Fruit fly (Drosophila melanogaster) whole organism, embryonic: Measurements from ENCODE around the gene CG15446.

ENCODE experiments used
- CG1024 ChIP-seq: fragments of 200-800 bp; sonication (Bioruptor generic); IDR thresholded peaks from 2 replicates; pipeline ENCODE4 v1.3.6; 2022; ENCODE audit warnings: missing biosample characterization, missing genetic modification characterization
- CG15514 ChIP-seq: fragments of 200-800 bp; sonication (Bioruptor generic); optimal IDR thresholded peaks from 3 replicates; lab custom pipeline; 2017; ENCODE audit warnings: missing biosample characterization, missing genetic modification characterization, mild to moderate bottlenecking, moderate library complexity, missing genetic modification reagents
- CG3838 ChIP-seq: fragments of 200-800 bp; sonication (Bioruptor generic); optimal IDR thresholded peaks from 3 replicates; lab custom pipeline; 2016; ENCODE audit warnings: missing biosample characterization, missing genetic modification characterization
- CG6254 ChIP-seq: fragments of 200-800 bp; sonication (Bioruptor generic); optimal IDR thresholded peaks from 3 replicates; lab custom pipeline; 2017; ENCODE audit warnings: mild to moderate bottlenecking, missing biosample characterization, missing genetic modification reagents, missing genetic modification characterization
- CG6854 ChIP-seq: fragments of 200-800 bp; sonication (Bioruptor generic); optimal IDR thresholded peaks from 3 replicates; lab custom pipeline; 2017; ENCODE audit warnings: missing biosample characterization, mild to moderate bottlenecking, missing genetic modification characterization
- CG7786 ChIP-seq: fragments of 200-800 bp; sonication (Bioruptor generic); optimal IDR thresholded peaks from 2 replicates; lab custom pipeline; 2016; ENCODE audit warnings: missing biosample characterization, missing genetic modification characterization
- CG9932 ChIP-seq: fragments of 200-800 bp; sonication (Bioruptor generic); IDR thresholded peaks from 2 replicates; pipeline ENCODE4 v1.3.6; 2022; ENCODE audit warnings: missing biosample characterization, missing genetic modification characterization
- Deaf1 ChIP-seq: fragments of 200-800 bp; optimal IDR thresholded peaks from 3 replicates; lab custom pipeline; 2019; ENCODE audit warnings: missing biosample characterization, mild to moderate bottlenecking, missing genetic modification characterization, moderate library complexity
- E2f1 ChIP-seq: fragments of 200-800 bp; sonication (Bioruptor generic); IDR thresholded peaks from 2 replicates; pipeline ENCODE4 v1.3.6; 2022; ENCODE audit warnings: missing biosample characterization, missing genetic modification characterization
- Ets65A ChIP-seq: fragments of 200-800 bp; sonication (Bioruptor generic); peaks from one replicate; lab custom pipeline; 2016; ENCODE audit warnings: missing biosample characterization, missing genetic modification characterization
- Fer1 ChIP-seq: fragments of 200-800 bp; sonication (Bioruptor generic); optimal IDR thresholded peaks from 2 replicates; lab custom pipeline; 2017; ENCODE audit warnings: missing biosample characterization, mild to moderate bottlenecking, missing genetic modification characterization
- Hey ChIP-seq: fragments of 200-800 bp; sonication (Bioruptor generic); optimal IDR thresholded peaks from 3 replicates; lab custom pipeline; 2018; ENCODE audit warnings: missing biosample characterization, mild to moderate bottlenecking, missing genetic modification characterization
- Kr ChIP-seq: fragments of 200-800 bp; sonication (Bioruptor generic); optimal IDR thresholded peaks from 2 replicates; lab custom pipeline; 2017; ENCODE audit warnings: missing biosample characterization, mild to moderate bottlenecking, missing genetic modification characterization
- NfI ChIP-seq: fragments of 200-800 bp; sonication (Bioruptor generic); optimal IDR thresholded peaks from 3 replicates; lab custom pipeline; 2018; ENCODE audit warnings: missing biosample characterization, mild to moderate bottlenecking, missing genetic modification characterization, moderate library complexity
- Sry-δ ChIP-seq: fragments of 200-800 bp; sonication (Bioruptor generic); optimal IDR thresholded peaks from 2 replicates; lab custom pipeline; 2016; ENCODE audit warnings: missing biosample characterization, missing genetic modification characterization
- ash1 ChIP-seq: fragments of 200-800 bp; sonication (Bioruptor generic); optimal IDR thresholded peaks from 2 replicates; lab custom pipeline; 2018; ENCODE audit warnings: missing biosample characterization, mild to moderate bottlenecking, missing genetic modification characterization
- disco-r ChIP-seq: fragments of 200-800 bp; sonication (Bioruptor generic); optimal IDR thresholded peaks from 2 replicates; lab custom pipeline; 2016; ENCODE audit warnings: missing biosample characterization, missing genetic modification characterization
- en ChIP-seq: fragments of 200-800 bp; sonication (Bioruptor generic); optimal IDR thresholded peaks from 2 replicates; lab custom pipeline; 2016; ENCODE audit warnings: missing biosample characterization, missing genetic modification characterization
- kay ChIP-seq: fragments of 200-800 bp; sonication (Bioruptor generic); optimal IDR thresholded peaks from 2 replicates; lab custom pipeline; 2016; ENCODE audit warnings: missing biosample characterization, missing genetic modification characterization
- row ChIP-seq: fragments of 200-800 bp; sonication (Bioruptor generic); IDR thresholded peaks from 3 replicates; pipeline ENCODE4 v1.3.6; 2022; ENCODE audit warnings: missing biosample characterization, missing genetic modification characterization
- sens-2 ChIP-seq: fragments of 200-800 bp; sonication (Bioruptor generic); IDR thresholded peaks from 2 replicates; pipeline ENCODE4 v1.3.6; 2022; ENCODE audit warnings: missing biosample characterization, missing genetic modification characterization
- seq ChIP-seq: fragments of 200-800 bp; sonication (Bioruptor generic); IDR thresholded peaks from 2 replicates; pipeline ENCODE4 v1.3.6; 2022; ENCODE audit warnings: missing biosample characterization, missing genetic modification characterization
- shn ChIP-seq: fragments of 200-800 bp; sonication (Bioruptor generic); optimal IDR thresholded peaks from 3 replicates; lab custom pipeline; 2016; ENCODE audit warnings: missing biosample characterization, missing genetic modification characterization
- slbo ChIP-seq: fragments of 200-800 bp; sonication (Bioruptor generic); IDR thresholded peaks from 2 replicates; pipeline ENCODE4 v1.3.6; 2022; ENCODE audit warnings: missing biosample characterization, missing genetic modification characterization
- stc ChIP-seq: fragments of 200-800 bp; sonication (Bioruptor generic); IDR thresholded peaks from 2 replicates; pipeline ENCODE4 v1.3.6; 2022; ENCODE audit warnings: missing biosample characterization, missing genetic modification characterization
- unpg ChIP-seq: fragments of 200-800 bp; sonication (Bioruptor generic); optimal IDR thresholded peaks from 3 replicates; lab custom pipeline; 2018; ENCODE audit warnings: missing biosample characterization, mild to moderate bottlenecking, missing genetic modification characterization, moderate library complexity

CG15446 gene

DNA sequence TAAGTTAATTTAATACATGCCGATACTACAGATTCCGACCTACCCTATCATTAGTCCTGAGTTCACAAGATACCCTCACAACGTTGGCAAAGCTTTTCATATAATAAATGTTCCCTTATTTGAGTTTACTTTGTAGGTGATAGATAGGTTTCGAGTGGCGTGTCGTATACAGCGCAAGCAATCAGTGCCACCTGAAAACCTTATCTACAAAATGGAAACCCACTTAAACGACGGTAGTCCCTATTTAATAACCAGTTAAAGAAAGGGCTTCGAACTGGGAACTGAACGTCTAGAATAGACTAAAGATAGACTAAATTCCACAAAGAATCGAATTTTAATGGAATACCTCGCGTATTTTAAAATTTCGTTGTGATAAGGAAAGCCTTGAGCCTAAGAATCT is 55.9 kb downstream of the CG15446 start (continued):
- no peak for TF ChIP-seq seq (GFP tag; lab: Robert Waterston, UW)
- TF ChIP-seq kay (GFP tag; lab: Kevin White, UChicago): no peak
- no peak for TF ChIP-seq Ets65A (GFP tag; lab: Kevin White, UChicago)
- TF ChIP-seq disco-r: no peak
- TF ChIP-seq CG3838 (GFP tag; lab: Kevin White, UChicago): no peak
- no peak for TF ChIP-seq CG1024
- no peak for TF ChIP-seq unpg (GFP tag; lab: Kevin White, UChicago)
- peak; percentile 30; the same call in 2 of the 3 replicates for TF ChIP-seq row (GFP tag; lab: Robert Waterston, UW)
- TF ChIP-seq Deaf1: no peak
- no peak for TF ChIP-seq ash1
- no peak for TF ChIP-seq CG7786 (GFP tag; lab: Kevin White, UChicago)
- TF ChIP-seq sens-2: peak; percentile 63
- TF ChIP-seq en: no peak
- TF ChIP-seq NfI (GFP tag; lab: Kevin White, UChicago): no peak
- TF ChIP-seq Kr (GFP tag; lab: Kevin White, UChicago): no peak
- no peak for TF ChIP-seq slbo (GFP tag; lab: Robert Waterston, UW)
- no peak for TF ChIP-seq CG9932
- no peak for TF ChIP-seq CG6254 (GFP tag; lab: Kevin White, UChicago)
- TF ChIP-seq E2f1: no peak
- TF ChIP-seq Hey (tag; lab: Kevin White, UChicago): peak; percentile 45
- TF ChIP-seq Sry-δ (GFP tag; lab: Kevin White, UChicago): no peak
- TF ChIP-seq Fer1 (GFP tag; lab: Kevin White, UChicago): no peak
- no peak for TF ChIP-seq stc (GFP tag; lab: Robert Waterston, UW)
- TF ChIP-seq CG6854: no peak
- no peak for TF ChIP-seq shn (GFP tag; lab: Kevin White, UChicago)
- no peak for TF ChIP-seq CG15514 (GFP tag; lab: Kevin White, UChicago)
- TF ChIP-seq, all 482 proteins: peak for 7
